4 worm cellular contexts compared by ENCODE assay signal in the genomic region with DNA sequence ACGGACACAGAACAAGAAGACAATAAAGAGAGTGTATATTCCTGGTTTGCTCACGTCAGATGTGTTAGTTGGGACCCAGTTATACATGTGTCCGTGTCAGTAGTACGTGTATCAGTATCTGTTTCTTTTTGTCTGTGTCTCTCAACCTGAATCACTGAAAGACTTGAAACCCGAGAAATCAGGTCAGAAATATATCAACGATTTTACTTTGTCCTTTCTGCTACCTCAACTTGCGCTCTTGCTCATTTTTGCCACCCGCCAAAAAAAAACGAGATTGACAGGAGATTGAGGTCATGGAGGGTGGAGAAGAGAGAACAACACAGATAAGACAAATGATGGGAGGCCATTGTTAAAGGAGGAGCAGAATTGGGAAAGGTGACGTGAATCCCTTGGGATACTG.
A peak's percentile ranks its signal among the peaks of the same experiment; 100 is the strongest.
TF ChIP-seq lines count a peak whose summit lies in the region.

No protein-coding gene starts in this region.

TF ChIP-seq in whole organism, L1 larva, 84 proteins besides CTCF, POLR2A, EP300 and RAD21:
- peak; percentile 55 for TF ChIP-seq lin-14 (GFP tag; optimal IDR thresholded peaks at IDR 0.05; lab: Kevin White, UChicago)
- no peak for TF ChIP-seq ceh-8 (GFP tag; optimal IDR thresholded peaks at IDR 0.05; lab: Kevin White, UChicago)
- TF ChIP-seq rnt-1 (tag; optimal IDR thresholded peaks at IDR 0.05; lab: Kevin White, UChicago), result peak; percentile 32

TF ChIP-seq in whole organism, L2 larva, 48 proteins besides CTCF, POLR2A, EP300 and RAD21:
- TF ChIP-seq nhr-10 (tag; optimal IDR thresholded peaks at IDR 0.05; lab: Kevin White, UChicago) (no peak), ama-1 (optimal IDR thresholded peaks at IDR 0.05; lab: Kevin White, UChicago) (no peak), F13H6.1 (tag; optimal IDR thresholded peaks at IDR 0.05; lab: Kevin White, UChicago) (no peak), nhr-129 (tag; optimal IDR thresholded peaks at IDR 0.05; lab: Kevin White, UChicago) (peak; percentile 42), crh-2 (tag; optimal IDR thresholded peaks at IDR 0.05; lab: Kevin White, UChicago) (no peak)

TF ChIP-seq in whole organism, L3 larva, 47 proteins besides CTCF, POLR2A, EP300 and RAD21:
- TF ChIP-seq daf-12 (tag; optimal IDR thresholded peaks at IDR 0.05; lab: Kevin White, UChicago), result no peak
- peak; percentile 27 for TF ChIP-seq lin-39 (tag; optimal IDR thresholded peaks at IDR 0.05; lab: Kevin White, UChicago)

TF ChIP-seq in whole organism, L4 larva, 104 proteins besides CTCF, POLR2A, EP300 and RAD21:
- TF ChIP-seq Y5F2A.4 (GFP tag; optimal IDR thresholded peaks at IDR 0.05; lab: Kevin White, UChicago) (no peak), dpl-1 (GFP tag; optimal IDR thresholded peaks at IDR 0.05; lab: Kevin White, UChicago) (no peak), sdz-12 (GFP tag; optimal IDR thresholded peaks at IDR 0.05; lab: Kevin White, UChicago) (no peak), unc-62 (GFP tag; optimal IDR thresholded peaks at IDR 0.05 in 1 of 2; lab: Kevin White, UChicago) (peak in 1 of 2 experiments; percentile 89), unc-62 (tag; optimal IDR thresholded peaks at IDR 0.05; lab: Kevin White, UChicago) (no peak), T26A8.4 (GFP tag; IDR thresholded peaks at IDR 0.05; lab: Robert Waterston, UW) (no peak), ceh-28 (tag; optimal IDR thresholded peaks at IDR 0.05; lab: Kevin White, UChicago) (no peak), aha-1 (tag; lab: Kevin White, UChicago) (peak; percentile 97), unc-39 (tag; optimal IDR thresholded peaks at IDR 0.05; lab: Kevin White, UChicago) (no peak), skn-1 (tag; optimal IDR thresholded peaks at IDR 0.05; lab: Kevin White, UChicago) (no peak)
TF ChIP-seq in whole organism, L4 larva: peak in this region for 2.

Comparison
In these comparisons a context has a peak if more than half of its experiments do, and no peak if none do; other contexts are left out.
1. Of the 29 proteins assayed by ChIP-seq in both whole organism, L4 larva and whole organism, L1 larva: peak only in whole organism, L4 larva: aha-1; only in whole organism, L1 larva: none; in both: none; in neither: 27; mixed calls (peak in some experiments, not most) for 1.